Worm (Caenorhabditis elegans) whole organism, L1 larva: ENCODE data around the gene F11D11.3.

ENCODE experiments used
- alr-1 ChIP-seq: fragments of 200-800 bp; sonication (Bioruptor generic); optimal IDR thresholded peaks from 2 replicates; lab custom pipeline; 2018; ENCODE audit warnings: borderline replicate concordance, mild to moderate bottlenecking, missing genetic modification characterization, missing compliant biosample characterization
- ceh-82 ChIP-seq, 3 experiments: fragments of 150-350 bp in 1 of 3; sonication (generic microtip) in 2 of 3; optimal IDR thresholded peaks; 2 replicates each; lab custom pipeline; 2014 to 2017; ENCODE audit warnings: missing biosample characterization in 3 of 3, missing genetic modification characterization in 3 of 3
- dpl-1 ChIP-seq, 3 experiments: fragments of 150-350 bp in 2 of 3; sonication (generic microtip) in 1 of 3; optimal IDR thresholded peaks; 2 replicates each; lab custom pipeline; 2014 to 2017; ENCODE audit warnings: missing biosample characterization in 3 of 3, missing genetic modification characterization in 3 of 3, missing genetic modification reagents in 3 of 3
- ets-5 ChIP-seq: fragments of 200-800 bp; sonication (Bioruptor generic); IDR thresholded peaks from 2 replicates; pipeline ENCODE4 v1.3.6; 2022; ENCODE audit warnings: missing genetic modification characterization, missing compliant biosample characterization
- fkh-8 ChIP-seq: sonication (generic microtip); optimal IDR thresholded peaks from 2 replicates; lab custom pipeline; 2016; ENCODE audit warnings: mild to moderate bottlenecking, missing genetic modification characterization, missing compliant biosample characterization
- hlh-4 ChIP-seq: sonication (generic microtip); optimal IDR thresholded peaks from 2 replicates; lab custom pipeline; 2016; ENCODE audit warnings: mild to moderate bottlenecking, missing genetic modification characterization, missing compliant biosample characterization
- lin-14 ChIP-seq: fragments of 200-800 bp; sonication (Bioruptor generic); optimal IDR thresholded peaks from 2 replicates; lab custom pipeline; 2018; ENCODE audit warnings: mild to moderate bottlenecking, missing genetic modification characterization, moderate library complexity, missing compliant biosample characterization
- lin-35 ChIP-seq, 2 experiments: fragments of 150-350 bp; optimal IDR thresholded peaks; 2 replicates each; lab custom pipeline; 2014; ENCODE audit warnings: missing biosample characterization in 2 of 2, missing genetic modification characterization in 2 of 2, missing genetic modification reagents in 2 of 2
- lir-3 ChIP-seq: sonication (generic microtip); optimal IDR thresholded peaks from 2 replicates; lab custom pipeline; 2016; ENCODE audit warnings: mild to moderate bottlenecking, missing genetic modification characterization, moderate library complexity, missing compliant biosample characterization; ENCODE audit not compliant: poor library complexity
- mep-1 ChIP-seq: fragments of 150-350 bp; optimal IDR thresholded peaks from 2 replicates; lab custom pipeline; 2014; ENCODE audit warnings: missing biosample characterization, missing genetic modification characterization
- nhr-12 ChIP-seq: sonication (generic microtip); optimal IDR thresholded peaks from 2 replicates; lab custom pipeline; 2017; ENCODE audit warnings: missing biosample characterization, missing genetic modification characterization
- pag-3 ChIP-seq: sonication (generic microtip); optimal IDR thresholded peaks from 2 replicates; lab custom pipeline; 2017; ENCODE audit warnings: missing genetic modification characterization, mild to moderate bottlenecking, missing compliant biosample characterization, antibody characterized with exemption, borderline replicate concordance; ENCODE audit not compliant: insufficient read depth
- ztf-4 ChIP-seq: fragments of 150-350 bp; optimal IDR thresholded peaks from 2 replicates; lab custom pipeline; 2014; ENCODE audit warnings: missing biosample characterization, missing genetic modification characterization

- no peak for TF ChIP-seq pag-3 (tag; lab: Kevin White, UChicago)
- no peak for TF ChIP-seq dpl-1 (GFP tag; optimal IDR thresholded peaks at IDR 0.05; lab: Kevin White, UChicago)
- TF ChIP-seq hlh-4: no peak
- no peak for TF ChIP-seq ceh-82 (tag; optimal IDR thresholded peaks at IDR 0.05; lab: Kevin White, UChicago)
- TF ChIP-seq alr-1 (tag; lab: Kevin White, UChicago): no peak
- no peak for TF ChIP-seq ztf-4
- TF ChIP-seq lin-14 (GFP tag; lab: Kevin White, UChicago): no peak
- no peak for TF ChIP-seq lir-3 (tag; lab: Kevin White, UChicago)
- no peak for TF ChIP-seq fkh-8 (tag; lab: Kevin White, UChicago)
- TF ChIP-seq lin-35 (GFP tag; optimal IDR thresholded peaks at IDR 0.05; lab: Kevin White, UChicago): no peak
- TF ChIP-seq ets-5 (GFP tag; lab: Robert Waterston, UW): no peak
- TF ChIP-seq nhr-12 (tag; lab: Kevin White, UChicago): no peak
- no peak for TF ChIP-seq mep-1
Measured at ce11 chrV:18733942-18734341, 26.1 kb downstream of the F11D11.3 start.
